Worm (Caenorhabditis elegans): ENCODE data around the gene gpa-8.

The gpa-8 gene

ce11 chrV:12612118-12612517 lies 28.2 kb downstream of the gpa-8 start, which contains the start of gene cyc-2.2:
Gene cyc-2.2, minus strand, starts transcription at chrV:12612218.
- no peak for TF ChIP-seq unc-120 (tag; optimal IDR thresholded peaks at IDR 0.05; ENCODE audit: poor library complexity, severe bottlenecking)
- TF ChIP-seq mab-5 (tag; optimal IDR thresholded peaks at IDR 0.05), result no peak
- no peak for TF ChIP-seq nhr-237 (tag; optimal IDR thresholded peaks at IDR 0.05)
- no peak for TF ChIP-seq elt-3 (tag; optimal IDR thresholded peaks at IDR 0.05)
- no peak for TF ChIP-seq lsy-2 (tag; optimal IDR thresholded peaks at IDR 0.05)
- TF ChIP-seq ceh-83 (GFP tag; optimal IDR thresholded peaks at IDR 0.05), result no peak
- TF ChIP-seq lin-32 (GFP tag; optimal IDR thresholded peaks at IDR 0.05), result no peak
- no peak for TF ChIP-seq hlh-1 (tag; optimal IDR thresholded peaks at IDR 0.05)
- no peak for TF ChIP-seq nhr-2 (tag; optimal IDR thresholded peaks at IDR 0.05)
- TF ChIP-seq pha-4 (tag; optimal IDR thresholded peaks at IDR 0.05), result no peak
- no peak for TF ChIP-seq mls-2 (tag; optimal IDR thresholded peaks at IDR 0.05)
- TF ChIP-seq blmp-1 (tag; optimal IDR thresholded peaks at IDR 0.05), result no peak
- TF ChIP-seq M03D4.4 (tag; optimal IDR thresholded peaks at IDR 0.05), result no peak

- TF ChIP-seq M03D4.4 (tag; optimal IDR thresholded peaks at IDR 0.05) (no peak), mab-5 (tag; optimal IDR thresholded peaks at IDR 0.05) (no peak), nhr-76 (tag; optimal IDR thresholded peaks at IDR 0.05) (no peak), snpc-4 (tag; optimal IDR thresholded peaks at IDR 0.05) (no peak), unc-120 (tag; optimal IDR thresholded peaks at IDR 0.05; ENCODE audit: poor library complexity, severe bottlenecking) (no peak), elt-3 (tag; optimal IDR thresholded peaks at IDR 0.05) (no peak), cnd-1 (tag; optimal IDR thresholded peaks at IDR 0.05) (no peak), flh-1 (GFP tag; optimal IDR thresholded peaks at IDR 0.05) (no peak), ces-1 (GFP tag; optimal IDR thresholded peaks at IDR 0.05) (no peak), elt-1 (tag; optimal IDR thresholded peaks at IDR 0.05; ENCODE audit: borderline replicate concordance, insufficient read depth) (no peak), sem-2 (GFP tag; optimal IDR thresholded peaks at IDR 0.05) (no peak), nhr-28 (tag; optimal IDR thresholded peaks at IDR 0.05) (no peak), ztf-11 (tag; optimal IDR thresholded peaks at IDR 0.05) (no peak), nhr-12 (tag; optimal IDR thresholded peaks at IDR 0.05) (no peak), ceh-43 (GFP tag; optimal IDR thresholded peaks at IDR 0.05) (no peak), nhr-2 (tag; optimal IDR thresholded peaks at IDR 0.05) (no peak)
Observed at ce11 chrV:12611029-12611428, 29.3 kb downstream of the gpa-8 start, which contains the start of gene cubn-1. Gene cubn-1, plus strand, starts transcription at chrV:12611329.

ce11 chrV:12609526-12609925 lies 30.8 kb downstream of the gpa-8 start, which contains the start of gene ZC116.1:
Gene ZC116.1, plus strand, starts transcription at chrV:12609826.
- no peak for TF ChIP-seq zip-8 (tag; optimal IDR thresholded peaks at IDR 0.05)
- TF ChIP-seq ces-1 (GFP tag; optimal IDR thresholded peaks at IDR 0.05), result no peak
- no peak for TF ChIP-seq nhr-28 (tag; optimal IDR thresholded peaks at IDR 0.05)
- no peak for TF ChIP-seq ztf-11 (tag; optimal IDR thresholded peaks at IDR 0.05)
- no peak for TF ChIP-seq nhr-12 (tag; optimal IDR thresholded peaks at IDR 0.05)
- TF ChIP-seq elt-1 (tag; optimal IDR thresholded peaks at IDR 0.05; ENCODE audit: borderline replicate concordance, insufficient read depth), result no peak
- TF ChIP-seq unc-120 (tag; optimal IDR thresholded peaks at IDR 0.05; ENCODE audit: poor library complexity, severe bottlenecking), result no peak

- TF ChIP-seq ham-2 (GFP tag; optimal IDR thresholded peaks at IDR 0.05) (no peak), pha-4 (tag; optimal IDR thresholded peaks at IDR 0.05) (no peak), zip-8 (tag; optimal IDR thresholded peaks at IDR 0.05) (no peak), nhr-237 (tag; optimal IDR thresholded peaks at IDR 0.05) (no peak), M03D4.4 (tag; optimal IDR thresholded peaks at IDR 0.05) (no peak), drap-1 (GFP tag; optimal IDR thresholded peaks at IDR 0.05) (no peak)
Observed at ce11 chrV:12608857-12609256, 31.4 kb downstream of the gpa-8 start, which contains the start of gene ZC116.5. Gene ZC116.5, minus strand, starts transcription at chrV:12608957.

- TF ChIP-seq ceh-43 (GFP tag; optimal IDR thresholded peaks at IDR 0.05) (no peak), lsy-2 (tag; optimal IDR thresholded peaks at IDR 0.05) (no peak), mls-2 (tag; optimal IDR thresholded peaks at IDR 0.05) (no peak), nhr-237 (tag; optimal IDR thresholded peaks at IDR 0.05) (no peak), tbx-8 (GFP tag; optimal IDR thresholded peaks at IDR 0.05) (no peak), ham-2 (GFP tag; optimal IDR thresholded peaks at IDR 0.05) (no peak), cnd-1 (tag; optimal IDR thresholded peaks at IDR 0.05) (no peak), ceh-83 (GFP tag; optimal IDR thresholded peaks at IDR 0.05) (no peak), sem-2 (GFP tag; optimal IDR thresholded peaks at IDR 0.05) (no peak), zip-8 (tag; optimal IDR thresholded peaks at IDR 0.05) (no peak), lin-32 (GFP tag; optimal IDR thresholded peaks at IDR 0.05) (no peak), hlh-1 (tag; optimal IDR thresholded peaks at IDR 0.05) (no peak), nhr-12 (tag; optimal IDR thresholded peaks at IDR 0.05) (no peak), bed-3 (GFP tag; optimal IDR thresholded peaks at IDR 0.05) (no peak), ztf-11 (tag; optimal IDR thresholded peaks at IDR 0.05) (no peak), nhr-2 (tag; optimal IDR thresholded peaks at IDR 0.05) (no peak)
Observed at ce11 chrV:12607113-12607512, 33.2 kb downstream of the gpa-8 start, which contains the start of gene erg-28. Gene erg-28, plus strand, starts transcription at chrV:12607413.
